Worm (Caenorhabditis elegans) whole organism, mixed stage, embryonic: ENCODE measurements around the gene VW02B12L.2.

ENCODE experiments used
- blmp-1 ChIP-seq: fragments of 150-350 bp; optimal IDR thresholded peaks from 2 replicates; lab custom pipeline; 2014; ENCODE audit warnings: missing biosample characterization, missing genetic modification characterization
- ceh-39 ChIP-seq: fragments of 150-350 bp; optimal IDR thresholded peaks from 2 replicates; lab custom pipeline; 2014; ENCODE audit warnings: missing biosample characterization, missing genetic modification characterization
- elt-1 ChIP-seq: sonication (generic microtip); optimal IDR thresholded peaks from 2 replicates; lab custom pipeline; 2017; ENCODE audit warnings: missing genetic modification characterization, mild to moderate bottlenecking, missing compliant biosample characterization, antibody characterized with exemption, moderate library complexity, borderline replicate concordance; ENCODE audit not compliant: insufficient read depth
- elt-3 ChIP-seq: fragments of 150-350 bp; optimal IDR thresholded peaks from 2 replicates; lab custom pipeline; 2014; ENCODE audit warnings: missing biosample characterization, missing genetic modification characterization
- flh-1 ChIP-seq: fragments of 200-800 bp; sonication (Bioruptor generic); optimal IDR thresholded peaks from 2 replicates; lab custom pipeline; 2018; ENCODE audit warnings: mild to moderate bottlenecking, missing genetic modification characterization, moderate library complexity, missing compliant biosample characterization
- lin-13 ChIP-seq: fragments of 150-350 bp; optimal IDR thresholded peaks from 2 replicates; lab custom pipeline; 2014; ENCODE audit warnings: missing biosample characterization, missing genetic modification characterization
- nhr-237 ChIP-seq: fragments of 150-350 bp; optimal IDR thresholded peaks from 2 replicates; lab custom pipeline; 2014; ENCODE audit warnings: missing biosample characterization, missing genetic modification characterization
- nhr-28 ChIP-seq: fragments of 150-350 bp; optimal IDR thresholded peaks from 2 replicates; lab custom pipeline; 2014; ENCODE audit warnings: missing biosample characterization, missing genetic modification characterization
- nhr-76 ChIP-seq: sonication (generic microtip); optimal IDR thresholded peaks from 2 replicates; lab custom pipeline; 2017; ENCODE audit warnings: missing biosample characterization, missing genetic modification characterization
- snpc-4 ChIP-seq: fragments of 150-350 bp; optimal IDR thresholded peaks from 2 replicates; lab custom pipeline; 2014; ENCODE audit warnings: missing biosample characterization, missing genetic modification characterization
- unc-120 ChIP-seq: sonication (generic microtip); optimal IDR thresholded peaks from 2 replicates; lab custom pipeline; 2017; ENCODE audit warnings: missing genetic modification characterization, missing compliant biosample characterization; ENCODE audit not compliant: poor library complexity, severe bottlenecking
- unc-62 ChIP-seq: fragments of 150-350 bp; optimal IDR thresholded peaks from 2 replicates; lab custom pipeline; 2014; ENCODE audit warnings: missing biosample characterization, missing genetic modification reagents, missing genetic modification characterization

DNA sequence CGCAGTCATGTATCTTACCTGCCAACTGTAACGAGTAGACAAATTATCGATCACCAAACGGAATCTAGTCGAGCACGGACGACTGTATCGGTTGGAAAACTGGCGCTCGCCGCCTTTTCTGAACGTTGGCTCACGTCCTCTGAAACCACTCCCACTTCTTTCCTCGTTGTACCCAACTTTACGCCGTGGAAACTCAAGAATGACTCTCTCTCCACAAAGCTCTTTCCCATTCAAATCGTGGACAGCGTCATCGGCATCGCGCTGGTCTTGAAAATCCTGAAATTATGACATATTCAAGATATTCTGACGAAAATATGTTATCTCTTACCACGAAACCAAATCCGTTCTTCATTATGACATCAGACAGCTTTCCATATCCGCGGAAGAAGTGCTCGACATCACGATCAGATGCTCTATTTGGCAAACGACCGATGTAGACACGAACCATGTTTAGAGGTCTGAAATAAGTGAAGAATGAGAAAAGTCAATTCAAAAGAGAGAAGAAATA lies 12.4 kb upstream of the VW02B12L.2 start, which contains the start of gene rsp-2:
- TF ChIP-seq nhr-237 (tag; lab: Kevin White, UChicago) (no peak), flh-1 (no peak), unc-120 (tag; lab: Kevin White, UChicago) (no peak), blmp-1 (tag; lab: Kevin White, UChicago) (no peak), elt-1 (tag; lab: Kevin White, UChicago) (no peak), nhr-76 (tag; lab: Kevin White, UChicago) (no peak), nhr-28 (no peak), unc-62 (GFP tag; lab: Kevin White, UChicago) (no peak), lin-13 (tag; lab: Kevin White, UChicago) (no peak), snpc-4 (tag; lab: Kevin White, UChicago) (no peak), elt-3 (tag; lab: Kevin White, UChicago) (no peak), ceh-39 (tag; lab: Kevin White, UChicago) (no peak)
